Worm (Caenorhabditis elegans): ENCODE measurements around the gene H23L24.1.

ce11 chrIV:8754146-8754545 lies 35.9 kb downstream of the H23L24.1 start:
- TF ChIP-seq dao-5 (tag; optimal IDR thresholded peaks at IDR 0.05) (no peak), W03F9.2 (tag; optimal IDR thresholded peaks at IDR 0.05) (no peak), him-1 (tag; optimal IDR thresholded peaks at IDR 0.05) (no peak)

Measured in whole organism, L4/young adult.